Fruit fly (Drosophila melanogaster) whole organism, embryonic: ENCODE results near the gene CG6015.
A peak's percentile ranks its signal among the peaks of the same experiment; 100 is the strongest.

Source experiments
- Bgb ChIP-seq: fragments of 200-800 bp; sonication (Bioruptor generic); IDR thresholded peaks from 2 replicates; pipeline ENCODE4 v1.3.6; 2022; ENCODE audit warnings: missing biosample characterization, missing genetic modification characterization; ENCODE audit not compliant: partially characterized antibody
- BtbVII ChIP-seq: fragments of 200-800 bp; sonication (Bioruptor generic); optimal IDR thresholded peaks from 3 replicates; lab custom pipeline; 2017; ENCODE audit warnings: missing biosample characterization, mild to moderate bottlenecking, missing genetic modification characterization
- CG10431 ChIP-seq: fragments of 200-800 bp; sonication (Bioruptor generic); optimal IDR thresholded peaks from 3 replicates; lab custom pipeline; 2018; ENCODE audit warnings: missing biosample characterization, mild to moderate bottlenecking, missing genetic modification characterization
- CG10462 ChIP-seq: fragments of 200-800 bp; sonication (Bioruptor generic); optimal IDR thresholded peaks from 2 replicates; lab custom pipeline; 2016; ENCODE audit warnings: missing biosample characterization, missing genetic modification characterization
- CG13894 ChIP-seq: fragments of 200-800 bp; sonication (Bioruptor generic); optimal IDR thresholded peaks from 3 replicates; lab custom pipeline; 2018; ENCODE audit warnings: missing biosample characterization, mild to moderate bottlenecking, missing genetic modification characterization, moderate library complexity
- CG15269 ChIP-seq: fragments of 200-800 bp; sonication (Bioruptor generic); optimal IDR thresholded peaks from 2 replicates; lab custom pipeline; 2018; ENCODE audit warnings: missing biosample characterization, mild to moderate bottlenecking, missing genetic modification characterization, moderate library complexity
- CG18476 ChIP-seq: fragments of 200-800 bp; sonication (Bioruptor generic); optimal IDR thresholded peaks from 2 replicates; lab custom pipeline; 2016; ENCODE audit warnings: missing biosample characterization, mild to moderate bottlenecking, missing genetic modification characterization
- CG18619 ChIP-seq: fragments of 200-800 bp; sonication (Bioruptor generic); optimal IDR thresholded peaks from 3 replicates; lab custom pipeline; 2017; ENCODE audit warnings: missing biosample characterization, mild to moderate bottlenecking, missing genetic modification characterization
- CG2875 ChIP-seq: fragments of 200-800 bp; sonication (Bioruptor generic); optimal IDR thresholded peaks from 2 replicates; lab custom pipeline; 2017; ENCODE audit warnings: missing biosample characterization, mild to moderate bottlenecking, missing genetic modification characterization, missing genetic modification reagents
- CG30403 ChIP-seq: fragments of 200-800 bp; sonication (Bioruptor generic); optimal IDR thresholded peaks from 3 replicates; lab custom pipeline; 2016; ENCODE audit warnings: missing biosample characterization, missing genetic modification characterization
- CG33213 ChIP-seq: fragments of 200-800 bp; sonication (Bioruptor generic); optimal IDR thresholded peaks from 3 replicates; lab custom pipeline; 2016; ENCODE audit warnings: missing biosample characterization, missing genetic modification characterization
- CG4617 ChIP-seq: fragments of 200-800 bp; sonication (Bioruptor generic); optimal IDR thresholded peaks from 3 replicates; lab custom pipeline; 2016; ENCODE audit warnings: missing biosample characterization, missing genetic modification characterization, borderline replicate concordance
- CG4707 ChIP-seq: fragments of 200-800 bp; sonication (Bioruptor generic); optimal IDR thresholded peaks from 2 replicates; lab custom pipeline; 2018; ENCODE audit warnings: missing biosample characterization, mild to moderate bottlenecking, missing genetic modification characterization, moderate library complexity
- CG8388 ChIP-seq: fragments of 200-800 bp; sonication (Bioruptor generic); optimal IDR thresholded peaks from 2 replicates; lab custom pipeline; 2019; ENCODE audit warnings: missing biosample characterization, mild to moderate bottlenecking, missing genetic modification characterization, moderate library complexity
- D19A ChIP-seq: fragments of 200-800 bp; optimal IDR thresholded peaks from 3 replicates; lab custom pipeline; 2019; ENCODE audit warnings: missing biosample characterization, mild to moderate bottlenecking, missing genetic modification characterization, moderate library complexity
- Dll ChIP-seq: fragments of 200-800 bp; sonication (Bioruptor generic); IDR thresholded peaks from 4 replicates; pipeline ENCODE4 v1.3.6; 2022; ENCODE audit warnings: missing biosample characterization, missing genetic modification characterization; ENCODE audit not compliant: partially characterized antibody
- Dref ChIP-seq: fragments of 200-800 bp; sonication (Bioruptor generic); IDR thresholded peaks from 2 replicates; pipeline ENCODE4 v1.3.6; 2022; ENCODE audit warnings: missing biosample characterization, missing genetic modification characterization
- E2f2 ChIP-seq: fragments of 200-800 bp; sonication (Bioruptor generic); IDR thresholded peaks from 2 replicates; pipeline ENCODE4 v1.3.6; 2022; ENCODE audit warnings: missing biosample characterization, missing genetic modification characterization
- Gug ChIP-seq: fragments of 200-800 bp; sonication (Bioruptor generic); IDR thresholded peaks from 4 replicates; pipeline ENCODE4 v1.3.6; 2022; ENCODE audit warnings: missing biosample characterization, missing genetic modification characterization
- Hey ChIP-seq: fragments of 200-800 bp; sonication (Bioruptor generic); optimal IDR thresholded peaks from 3 replicates; lab custom pipeline; 2018; ENCODE audit warnings: missing biosample characterization, mild to moderate bottlenecking, missing genetic modification characterization
- MESR4 ChIP-seq: fragments of 200-800 bp; sonication (Bioruptor generic); optimal IDR thresholded peaks from 2 replicates; lab custom pipeline; 2018; ENCODE audit warnings: missing biosample characterization, mild to moderate bottlenecking, missing genetic modification characterization, moderate library complexity
- NC2β ChIP-seq: fragments of 200-800 bp; sonication (Bioruptor generic); optimal IDR thresholded peaks from 2 replicates; lab custom pipeline; 2016; ENCODE audit warnings: missing biosample characterization, missing genetic modification characterization
- Nf-YA ChIP-seq: fragments of 200-800 bp; sonication (Bioruptor generic); IDR thresholded peaks from 2 replicates; pipeline ENCODE4 v1.3.6; 2022; ENCODE audit warnings: missing biosample characterization, missing genetic modification characterization
- NfI ChIP-seq: fragments of 200-800 bp; sonication (Bioruptor generic); optimal IDR thresholded peaks from 3 replicates; lab custom pipeline; 2018; ENCODE audit warnings: missing biosample characterization, mild to moderate bottlenecking, missing genetic modification characterization, moderate library complexity
- Sry-δ ChIP-seq: fragments of 200-800 bp; sonication (Bioruptor generic); optimal IDR thresholded peaks from 2 replicates; lab custom pipeline; 2016; ENCODE audit warnings: missing biosample characterization, missing genetic modification characterization
- Stat92E ChIP-seq, 3 experiments: fragments of >200 bp in 2 of 3; fragments of 200-800 bp in 1 of 3; sonication (Bioruptor generic) in 1 of 3; optimal IDR thresholded peaks; 2 replicates each; lab custom pipeline; 2017 to 2019; ENCODE audit warnings: missing biosample characterization in 3 of 3, missing genetic modification characterization in 3 of 3, mild to moderate bottlenecking in 1 of 3, moderate library complexity in 1 of 3
- TFAM ChIP-seq: fragments of 200-800 bp; sonication (Bioruptor generic); optimal IDR thresholded peaks from 2 replicates; lab custom pipeline; 2017; ENCODE audit warnings: missing biosample characterization, missing genetic modification characterization, inconsistent platforms
- Trl ChIP-seq, 3 experiments: fragments of >200 bp in 2 of 3; fragments of 200-800 bp in 1 of 3; sonication (Bioruptor generic) in 1 of 3; optimal IDR thresholded peaks; 2 replicates in 1 of 3; 3 replicates in 2 of 3; lab custom pipeline; 2016 to 2017; ENCODE audit warnings: missing biosample characterization in 1 of 3, missing genetic modification characterization in 1 of 3
- br ChIP-seq: fragments of >200 bp; optimal IDR thresholded peaks from 2 replicates; lab custom pipeline; 2017
- caup ChIP-seq: fragments of 200-800 bp; sonication (Bioruptor generic); optimal IDR thresholded peaks from 3 replicates; lab custom pipeline; 2017; ENCODE audit warnings: missing biosample characterization, mild to moderate bottlenecking, missing genetic modification characterization, moderate library complexity; ENCODE audit not compliant: severe bottlenecking
- dmrt11E ChIP-seq: fragments of 200-800 bp; sonication (Bioruptor generic); optimal IDR thresholded peaks from 3 replicates; lab custom pipeline; 2018; ENCODE audit warnings: missing biosample characterization, mild to moderate bottlenecking, missing genetic modification characterization, moderate library complexity
- exex ChIP-seq: fragments of 200-800 bp; sonication (Bioruptor generic); optimal IDR thresholded peaks from 4 replicates; lab custom pipeline; 2018; ENCODE audit warnings: missing biosample characterization, mild to moderate bottlenecking, missing genetic modification characterization, moderate library complexity
- fd96Cb ChIP-seq: fragments of 200-800 bp; sonication (Bioruptor generic); optimal IDR thresholded peaks from 2 replicates; lab custom pipeline; 2018; ENCODE audit warnings: missing biosample characterization, mild to moderate bottlenecking, missing genetic modification characterization, moderate library complexity
- fu2 ChIP-seq: fragments of 200-800 bp; sonication (Bioruptor generic); optimal IDR thresholded peaks from 2 replicates; lab custom pipeline; 2016; ENCODE audit warnings: missing biosample characterization, missing genetic modification characterization
- ind ChIP-seq: fragments of 200-800 bp; sonication (Bioruptor generic); optimal IDR thresholded peaks from 3 replicates; lab custom pipeline; 2016; ENCODE audit warnings: missing biosample characterization, missing genetic modification characterization
- lbe ChIP-seq: fragments of 200-800 bp; sonication (Bioruptor generic); optimal IDR thresholded peaks from 2 replicates; lab custom pipeline; 2016; ENCODE audit warnings: missing biosample characterization, mild to moderate bottlenecking, missing genetic modification characterization
- nerfin-2 ChIP-seq: fragments of 200-800 bp; sonication (Bioruptor generic); IDR thresholded peaks from 2 replicates; pipeline ENCODE4 v1.3.6; 2022; ENCODE audit warnings: missing biosample characterization, missing genetic modification characterization; ENCODE audit not compliant: partially characterized antibody
- otp ChIP-seq: fragments of 200-800 bp; sonication (Bioruptor generic); IDR thresholded peaks from 3 replicates; pipeline ENCODE4, ENCODE4 v1.3.6; 2022; ENCODE audit warnings: missing biosample characterization, missing genetic modification characterization
- phol ChIP-seq: fragments of 200-800 bp; sonication (Bioruptor generic); optimal IDR thresholded peaks from 3 replicates; lab custom pipeline; 2018; ENCODE audit warnings: missing biosample characterization, mild to moderate bottlenecking, missing genetic modification characterization, moderate library complexity
- pros ChIP-seq: fragments of 200-800 bp; sonication (Bioruptor generic); optimal IDR thresholded peaks from 3 replicates; lab custom pipeline; 2019; ENCODE audit warnings: missing biosample characterization, mild to moderate bottlenecking, missing genetic modification characterization, moderate library complexity
- salm ChIP-seq: fragments of 200-800 bp; sonication (Bioruptor generic); optimal IDR thresholded peaks from 2 replicates; lab custom pipeline; 2018; ENCODE audit warnings: missing biosample characterization, mild to moderate bottlenecking, missing genetic modification characterization
- sc ChIP-seq, 3 experiments: fragments of >200 bp in 2 of 3; fragments of 200-800 bp in 1 of 3; sonication (Bioruptor generic) in 1 of 3; optimal IDR thresholded peaks; 2 replicates in 2 of 3; 3 replicates in 1 of 3; lab custom pipeline; 2017; ENCODE audit warnings: mild to moderate bottlenecking in 1 of 3, missing biosample characterization in 1 of 3, missing genetic modification characterization in 1 of 3, missing genetic modification reagents in 1 of 3
- scrt ChIP-seq: fragments of 200-800 bp; sonication (Bioruptor generic); optimal IDR thresholded peaks from 2 replicates; lab custom pipeline; 2018; ENCODE audit warnings: missing biosample characterization, mild to moderate bottlenecking, missing genetic modification characterization, moderate library complexity
- sens ChIP-seq: fragments of 200-800 bp; sonication (Bioruptor generic); peaks from one replicate; lab custom pipeline; 2016; ENCODE audit warnings: missing biosample characterization, missing genetic modification characterization
- tap ChIP-seq: fragments of 200-800 bp; optimal IDR thresholded peaks from 3 replicates; lab custom pipeline; 2019; ENCODE audit warnings: missing biosample characterization, mild to moderate bottlenecking, missing genetic modification characterization, moderate library complexity
- trem ChIP-seq: fragments of 200-800 bp; optimal IDR thresholded peaks from 3 replicates; lab custom pipeline; 2019; ENCODE audit warnings: missing biosample characterization, mild to moderate bottlenecking, missing genetic modification characterization, moderate library complexity
- tup ChIP-seq: fragments of 200-800 bp; sonication (Bioruptor generic); optimal IDR thresholded peaks from 2 replicates; lab custom pipeline; 2016; ENCODE audit warnings: missing biosample characterization, mild to moderate bottlenecking, missing genetic modification characterization, moderate library complexity

The CG6015 gene

DNA sequence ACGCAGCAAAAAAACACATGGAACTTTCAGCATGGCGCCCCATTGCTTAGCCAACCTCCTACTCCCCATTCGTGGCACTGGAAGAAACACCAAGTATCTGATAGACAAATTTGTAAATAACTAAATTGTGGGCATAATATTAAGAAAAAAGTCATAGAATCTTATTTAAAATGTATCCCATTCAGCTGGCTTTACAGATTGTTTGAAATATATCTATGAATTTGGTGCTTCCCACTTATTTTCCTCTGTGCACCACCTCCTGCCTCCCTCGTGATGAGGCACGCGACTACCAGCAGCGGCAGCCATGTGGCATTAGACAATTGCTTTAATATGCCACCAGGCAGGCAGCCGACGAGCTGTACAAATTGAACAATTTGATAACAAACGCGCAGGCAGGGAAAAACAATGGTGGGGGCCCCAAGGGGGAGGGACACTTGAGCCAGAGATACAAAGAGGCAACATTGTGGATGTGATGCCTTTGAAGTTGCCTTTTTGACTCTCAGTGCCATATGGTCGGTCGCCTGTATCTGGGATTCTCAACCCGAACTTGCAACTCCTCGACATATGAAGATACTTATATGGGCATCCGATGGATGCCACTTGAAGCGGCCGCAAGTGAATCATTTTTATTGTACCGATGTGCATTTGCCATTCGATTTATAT, 15.2 kb upstream of the CG6015 start (continued):
- peak; percentile 73 for TF ChIP-seq BtbVII (GFP tag; lab: Kevin White, UChicago)
- TF ChIP-seq CG4617 (GFP tag; lab: Kevin White, UChicago), result peak; percentile 39
- TF ChIP-seq CG15269 (tag; lab: Kevin White, UChicago), result peak; percentile 84
- peak; percentile 77 for TF ChIP-seq ind (GFP tag; lab: Kevin White, UChicago)
- TF ChIP-seq CG13894 (tag; lab: Kevin White, UChicago), result peak; percentile 71
- peak; percentile 38 for TF ChIP-seq exex
- TF ChIP-seq phol (tag; lab: Kevin White, UChicago), result peak; percentile 76
- TF ChIP-seq salm (tag; lab: Kevin White, UChicago), result peak; percentile 72
- no peak for TF ChIP-seq nerfin-2 (GFP tag; lab: Robert Waterston, UW)
- TF ChIP-seq lbe (GFP tag; lab: Kevin White, UChicago), result no peak
- TF ChIP-seq CG4707 (GFP tag; lab: Kevin White, UChicago), result peak; percentile 62
- TF ChIP-seq Sry-δ (GFP tag; lab: Kevin White, UChicago), result peak; percentile 32
- no peak for TF ChIP-seq Trl (optimal IDR thresholded peaks at IDR 0.05; lab: Kevin White, UChicago)
- TF ChIP-seq Trl (GFP tag; optimal IDR thresholded peaks at IDR 0.05; lab: Kevin White, UChicago), result peak; percentile 67
- TF ChIP-seq CG30403 (GFP tag; lab: Kevin White, UChicago), result peak; percentile 84
- peak; percentile 56 for TF ChIP-seq E2f2 (GFP tag; lab: Robert Waterston, UW)
- TF ChIP-seq MESR4, result peak; percentile 7
- TF ChIP-seq sens, result peak; percentile 97
- no peak for TF ChIP-seq br (lab: Kevin White, UChicago)
- peak; percentile 68 for TF ChIP-seq CG18619 (GFP tag; lab: Kevin White, UChicago)
- TF ChIP-seq dmrt11E (tag; lab: Kevin White, UChicago), result peak; percentile 72
- peak; percentile 73 for TF ChIP-seq D19A (tag; lab: Kevin White, UChicago)
- TF ChIP-seq trem (tag; lab: Kevin White, UChicago), result peak; percentile 60
- TF ChIP-seq Bgb (GFP tag; lab: Robert Waterston, UW), result 0 out of 2 replicates have a peak, but pooled peaks have one; percentile 10
- peak; percentile 80 for TF ChIP-seq tap (tag; lab: Kevin White, UChicago)
- TF ChIP-seq otp (GFP tag; lab: Robert Waterston, UW), result peak; percentile 79
- TF ChIP-seq CG10431 (GFP tag; lab: Kevin White, UChicago), result peak; percentile 13
- TF ChIP-seq Dref (GFP tag; lab: Robert Waterston, UW), result no peak
- TF ChIP-seq NC2β, result peak; percentile 59
- TF ChIP-seq pros, result peak; percentile 8
- TF ChIP-seq sc (optimal IDR thresholded peaks at IDR 0.05; lab: Kevin White, UChicago), result no peak
- TF ChIP-seq sc (GFP tag; optimal IDR thresholded peaks at IDR 0.05; lab: Kevin White, UChicago), result peak; percentile 66
- TF ChIP-seq TFAM (GFP tag; lab: Kevin White, UChicago), result no peak
- peak; percentile 80 for TF ChIP-seq CG8388 (GFP tag; lab: Kevin White, UChicago)
- 0 out of 4 replicates have a peak, but pooled peaks have one; percentile 12 for TF ChIP-seq Dll
- peak; percentile 72 for TF ChIP-seq NfI (GFP tag; lab: Kevin White, UChicago)
- TF ChIP-seq fu2 (GFP tag; lab: Kevin White, UChicago), result peak; percentile 43
- peak; percentile 82 for TF ChIP-seq Hey (tag; lab: Kevin White, UChicago)
- peak; percentile 70 for TF ChIP-seq scrt
- peak; percentile 56 for TF ChIP-seq CG10462 (GFP tag; lab: Kevin White, UChicago)
- TF ChIP-seq CG33213 (GFP tag; lab: Kevin White, UChicago), result peak; percentile 50
- TF ChIP-seq Nf-YA (GFP tag; lab: Robert Waterston, UW), result peak; percentile 60
- TF ChIP-seq CG18476 (GFP tag; lab: Kevin White, UChicago), result peak; percentile 60
- TF ChIP-seq fd96Cb (tag; lab: Kevin White, UChicago), result peak; percentile 83
- TF ChIP-seq tup (GFP tag; lab: Kevin White, UChicago), result peak; percentile 73
- peak; percentile 79 for TF ChIP-seq caup (GFP tag; lab: Kevin White, UChicago)
- TF ChIP-seq CG2875 (GFP tag; lab: Kevin White, UChicago), result peak; percentile 72
- peak; percentile 70 for TF ChIP-seq Gug (GFP tag; lab: Robert Waterston, UW)
- TF ChIP-seq Stat92E (GFP tag; optimal IDR thresholded peaks at IDR 0.05; lab: Kevin White, UChicago), result no peak
